Worm (Caenorhabditis elegans) whole organism, midembryonic: ENCODE results near the gene nlp-47.
"Not testable (repeated sequence)": the region's sequence is repeated elsewhere in the genome, so short reads cannot be mapped to it uniquely, and the experiment has no call there.

ENCODE experiments used
- T22C8.4 ChIP-seq: fragments of 200-800 bp; sonication (Bioruptor generic); IDR thresholded peaks from 2 replicates; pipeline ENCODE4 v1.3.6; 2022; ENCODE audit warnings: missing genetic modification characterization, missing compliant biosample characterization
- cog-1 ChIP-seq: sonication (generic microtip); optimal IDR thresholded peaks from 2 replicates; lab custom pipeline; 2016; ENCODE audit warnings: missing genetic modification characterization, missing compliant biosample characterization
- flt-1 ChIP-seq: fragments of 200-800 bp; sonication (Bioruptor generic); IDR thresholded peaks from 2 replicates; pipeline ENCODE4 v1.3.6; 2022; ENCODE audit warnings: missing genetic modification characterization, missing compliant biosample characterization
- klf-2 ChIP-seq: fragments of 200-800 bp; sonication (Bioruptor generic); conservative IDR thresholded peaks from 2 replicates; pipeline ENCODE4 v1.3.6; 2022; ENCODE audit warnings: missing genetic modification reagents, missing genetic modification characterization, missing compliant biosample characterization
- med-1 ChIP-seq: sonication (generic microtip); optimal IDR thresholded peaks from 2 replicates; lab custom pipeline; 2017; ENCODE audit warnings: missing genetic modification characterization, mild to moderate bottlenecking, missing compliant biosample characterization, antibody characterized with exemption, missing genetic modification reagents; ENCODE audit not compliant: insufficient read depth
- ref-1 ChIP-seq: fragments of 200-800 bp; sonication (Bioruptor generic); conservative IDR thresholded peaks from 2 replicates; pipeline ENCODE4 v1.3.6; 2022; ENCODE audit warnings: missing genetic modification reagents, missing genetic modification characterization, missing compliant biosample characterization
- tab-1 ChIP-seq: fragments of 200-800 bp; sonication (Bioruptor generic); IDR thresholded peaks from 2 replicates; pipeline ENCODE4 v1.3.6; 2022; ENCODE audit warnings: missing genetic modification characterization, missing compliant biosample characterization
- ztf-23 ChIP-seq: fragments of 200-800 bp; sonication (Bioruptor generic); IDR thresholded peaks from 2 replicates; pipeline ENCODE4 v1.3.6; 2022; ENCODE audit warnings: missing genetic modification reagents, missing genetic modification characterization, missing compliant biosample characterization
- ztf-29 ChIP-seq: fragments of 200-800 bp; sonication (Bioruptor generic); IDR thresholded peaks from 2 replicates; pipeline ENCODE4 v1.3.6; 2022; ENCODE audit warnings: missing genetic modification reagents, missing genetic modification characterization, missing compliant biosample characterization

The nlp-47 gene

DNA sequence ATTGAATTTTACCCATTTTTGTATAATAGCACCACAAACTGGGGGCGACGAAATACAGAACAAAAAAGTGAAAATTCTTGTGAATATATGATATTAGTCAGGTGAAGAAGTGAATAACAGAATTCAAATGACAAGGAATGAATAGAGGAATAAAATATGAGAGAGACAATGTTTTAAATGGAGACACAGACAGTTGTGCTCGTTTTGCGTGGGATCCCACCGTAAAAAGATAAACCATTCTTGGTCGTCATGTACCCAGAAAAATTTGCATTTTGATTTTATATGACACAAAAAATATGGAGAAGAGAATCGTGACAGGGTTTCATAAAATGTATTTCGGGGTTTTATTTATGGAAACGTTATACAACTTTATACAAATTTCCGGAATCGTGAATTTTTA is 12.9 kb upstream of the nlp-47 start, which contains the start of gene F36H12.17:
Gene F36H12.17, minus strand, starts transcription at position 101 of the 400 bp plus-strand sequence.
- TF ChIP-seq med-1 (GFP tag; lab: Kevin White, UChicago) (no peak), cog-1 (tag; lab: Kevin White, UChicago) (no peak), klf-2 (no peak), tab-1 (no peak), ztf-23 (no peak), ref-1 (GFP tag; lab: Robert Waterston, UW) (no peak), ztf-29 (no peak), flt-1 (GFP tag; lab: Robert Waterston, UW) (no peak), T22C8.4 (no peak)

DNA sequence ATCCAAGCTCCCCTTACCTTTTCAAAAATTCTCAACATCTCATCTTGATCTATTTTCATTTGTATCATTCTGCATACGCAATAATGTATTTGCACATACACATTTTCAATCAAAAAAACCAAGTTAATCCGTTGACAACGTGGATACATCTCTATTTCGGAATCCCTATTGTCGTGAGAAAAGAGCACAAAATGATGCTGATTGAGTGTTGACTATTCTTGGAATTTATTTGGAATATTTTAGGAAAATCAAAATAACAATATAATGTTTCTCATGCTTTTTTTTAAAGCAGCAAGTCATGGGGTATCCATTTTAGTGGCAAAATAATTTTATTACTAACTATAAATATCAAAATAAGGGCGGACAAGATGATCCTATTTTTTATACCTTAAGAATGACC is 9.2 kb upstream of the nlp-47 start:
- TF ChIP-seq ref-1 (GFP tag; lab: Robert Waterston, UW) (no peak), med-1 (GFP tag; lab: Kevin White, UChicago) (no peak), ztf-23 (no peak), klf-2 (no peak), T22C8.4 (no peak), ztf-29 (no peak), cog-1 (tag; lab: Kevin White, UChicago) (no peak), tab-1 (no peak)

DNA sequence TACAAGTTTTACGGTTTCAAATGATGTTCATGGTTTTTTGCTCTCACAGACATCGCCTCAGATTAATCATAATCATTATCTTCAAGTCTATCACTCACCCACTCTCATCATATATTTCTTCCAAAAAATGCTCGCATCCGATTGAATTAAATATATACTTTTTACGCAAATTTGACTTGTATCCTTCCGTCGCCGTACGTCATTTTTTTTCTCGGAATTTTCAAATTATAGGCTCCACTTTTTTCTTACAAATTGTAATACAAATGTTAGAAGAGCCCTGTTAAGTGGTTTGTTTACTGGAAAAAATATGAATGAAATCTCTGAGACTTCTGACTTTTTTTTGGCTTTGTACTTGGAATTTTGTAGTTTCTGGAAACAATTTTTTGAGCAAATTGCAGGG is 3.5 kb upstream of the nlp-47 start:
- TF ChIP-seq ztf-23 (no peak), med-1 (GFP tag; lab: Kevin White, UChicago) (no peak), klf-2 (no peak), cog-1 (tag; lab: Kevin White, UChicago) (no peak)

DNA sequence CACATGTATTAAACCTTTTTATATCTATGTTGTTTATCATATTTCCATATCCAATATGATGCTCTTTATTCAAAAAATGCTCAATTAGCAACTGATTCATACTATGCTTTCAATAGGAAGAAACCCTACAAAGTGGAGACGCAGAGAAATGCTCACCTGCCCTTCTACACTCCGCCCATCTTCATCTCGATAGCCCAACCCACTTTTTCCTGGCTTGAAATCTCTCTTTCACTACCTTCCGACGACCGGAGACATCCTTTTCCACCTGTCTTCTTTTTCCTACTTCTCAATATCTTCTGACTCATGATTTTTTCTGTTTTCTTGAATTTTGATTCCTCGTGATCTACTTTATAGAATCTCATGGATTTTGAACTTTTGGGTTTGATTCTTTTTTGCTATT is 1.7 kb upstream of the nlp-47 start:
- TF ChIP-seq T22C8.4 (no peak), med-1 (GFP tag; lab: Kevin White, UChicago) (no peak), flt-1 (GFP tag; lab: Robert Waterston, UW) (no peak), klf-2 (no peak), cog-1 (tag; lab: Kevin White, UChicago) (no peak), ztf-29 (no peak), ztf-23 (no peak)

DNA sequence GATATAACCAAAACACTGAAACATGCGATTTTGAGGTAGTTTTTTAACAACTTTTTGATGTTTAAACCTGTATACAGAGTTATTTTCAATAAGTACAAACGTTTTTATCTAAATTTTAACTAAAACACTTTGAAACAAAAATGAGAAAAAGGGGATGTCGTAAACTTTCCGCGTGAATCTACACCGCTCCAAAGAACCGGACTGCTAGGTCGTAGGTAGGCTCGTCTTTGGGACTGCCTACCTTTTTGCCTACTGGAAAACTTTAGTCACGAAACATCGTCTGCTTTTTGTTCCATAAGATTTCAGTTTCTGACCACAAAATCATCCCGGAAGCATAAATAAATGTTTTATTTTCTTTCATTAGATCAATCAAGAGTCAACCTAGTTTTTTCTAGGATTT is 560 bp downstream of the nlp-47 start:
- TF ChIP-seq klf-2 (no peak), tab-1 (no peak), ref-1 (GFP tag; lab: Robert Waterston, UW) (no peak), flt-1 (GFP tag; lab: Robert Waterston, UW) (no peak), ztf-29 (no peak), med-1 (GFP tag; lab: Kevin White, UChicago) (no peak), ztf-23 (no peak), T22C8.4 (no peak), cog-1 (tag; lab: Kevin White, UChicago) (no peak)

DNA sequence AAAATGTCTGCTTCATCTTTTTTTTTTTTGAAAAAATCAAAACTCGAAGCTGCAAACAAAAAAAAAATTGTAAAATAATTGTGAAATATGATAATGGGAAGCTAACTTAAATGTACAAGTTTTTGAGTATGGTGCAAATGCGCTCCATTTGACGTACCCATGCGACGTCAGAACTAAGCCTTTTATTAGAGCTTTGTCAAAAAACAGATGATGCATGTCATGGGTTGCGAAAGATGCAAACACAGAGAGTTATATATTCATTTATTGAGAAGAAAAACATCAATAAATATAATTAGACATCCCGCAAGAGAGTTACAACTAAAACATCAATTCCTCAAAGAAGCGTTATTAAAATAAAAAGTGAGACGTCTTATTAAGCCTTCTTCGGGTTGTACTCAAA is 3.8 kb downstream of the nlp-47 start:
- TF ChIP-seq ref-1 (GFP tag; lab: Robert Waterston, UW) (no peak), med-1 (GFP tag; lab: Kevin White, UChicago) (no peak), T22C8.4 (no peak), cog-1 (tag; lab: Kevin White, UChicago) (no peak), tab-1 (no peak), klf-2 (no peak)

DNA sequence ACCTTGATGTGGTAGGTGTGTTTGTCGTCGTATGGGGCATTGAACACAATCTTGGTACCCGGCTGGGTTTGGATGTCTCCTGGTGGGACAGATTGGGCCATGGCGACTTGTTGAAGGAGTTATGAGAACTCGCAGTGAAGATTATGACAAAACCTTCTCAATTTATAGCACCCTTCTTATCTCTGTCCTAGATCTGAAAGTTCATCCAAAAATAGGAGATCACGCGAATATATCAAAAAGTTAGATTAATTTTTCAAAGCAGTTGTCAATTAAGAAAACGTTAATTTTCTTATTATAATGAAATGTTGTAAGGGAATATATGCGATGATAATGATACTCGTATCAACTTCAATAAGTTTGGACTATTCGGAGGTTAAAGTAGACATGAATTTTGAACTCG is 4.6 kb downstream of the nlp-47 start, which contains the start of gene msp-51:
Gene msp-51, minus strand, starts transcription at position 101 of the 400 bp plus-strand sequence.
- TF ChIP-seq flt-1 (GFP tag; lab: Robert Waterston, UW); cog-1 (tag; lab: Kevin White, UChicago); klf-2: not testable (repeated sequence)

DNA sequence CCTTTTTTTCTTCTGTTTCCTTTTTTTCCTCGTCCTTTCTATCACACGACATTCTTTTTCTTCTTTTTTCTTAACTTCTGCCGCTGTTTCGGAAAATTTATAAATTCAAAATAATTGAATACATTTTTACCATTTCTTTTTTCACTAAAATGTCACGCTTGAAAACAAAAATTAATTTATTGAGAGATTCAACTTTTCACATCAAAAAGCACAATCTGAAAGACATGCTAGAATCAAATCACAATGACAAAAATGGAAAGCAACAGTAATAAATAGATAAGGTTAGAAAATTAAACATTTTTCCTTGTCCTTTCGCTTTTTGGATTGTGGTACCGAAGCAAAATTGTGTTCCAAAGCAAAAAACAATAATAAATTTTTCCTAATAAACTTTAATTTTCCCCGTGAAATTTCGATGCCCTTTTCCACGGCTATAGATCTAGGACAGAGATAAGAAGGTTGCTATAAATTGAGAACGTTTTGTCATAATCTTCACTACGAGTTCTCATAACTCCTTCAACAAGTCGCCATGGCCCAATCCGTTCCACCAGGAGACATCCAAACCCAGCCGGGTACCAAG is 6.9 kb downstream of the nlp-47 start, which contains the start of the genes ZK354.6 and msp-113:
Gene ZK354.6, minus strand, starts transcription at position 101 of the 577 bp plus-strand sequence.
Gene msp-113, plus strand, starts transcription at position 527 of the 577 bp plus-strand sequence.
- TF ChIP-seq ztf-23 = no peak
- TF ChIP-seq T22C8.4 = no peak
- TF ChIP-seq tab-1 = no peak
- no peak for TF ChIP-seq ztf-29
- TF ChIP-seq flt-1 (GFP tag; lab: Robert Waterston, UW) = no peak
- no peak for TF ChIP-seq ref-1 (GFP tag; lab: Robert Waterston, UW)
- TF ChIP-seq klf-2 = no peak
- no peak for TF ChIP-seq cog-1 (tag; lab: Kevin White, UChicago)
- no peak for TF ChIP-seq med-1 (GFP tag; lab: Kevin White, UChicago)

DNA sequence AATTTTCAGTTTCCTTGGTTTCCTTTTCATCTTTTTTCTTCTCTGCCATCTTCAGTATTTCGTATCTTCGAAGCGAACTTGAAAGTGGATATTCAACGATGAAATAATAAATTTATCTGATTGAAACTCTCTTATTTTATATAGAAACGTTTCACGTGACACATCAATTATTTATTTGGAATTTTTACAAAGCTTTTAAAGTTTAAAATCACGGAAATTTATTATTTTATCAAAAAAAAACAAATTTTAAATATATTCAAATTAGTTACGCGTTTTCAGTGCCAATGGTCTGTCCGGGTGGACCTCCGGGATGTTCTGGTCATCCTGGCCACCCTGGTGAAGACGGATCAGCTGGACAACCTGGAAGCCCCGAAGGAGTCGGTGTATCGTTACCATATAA is 12.4 kb downstream of the nlp-47 start, which contains the start of gene ZK354.7:
Gene ZK354.7, minus strand, starts transcription at position 101 of the 400 bp plus-strand sequence.
- TF ChIP-seq klf-2 (no peak), tab-1 (no peak), T22C8.4 (no peak), cog-1 (tag; lab: Kevin White, UChicago) (no peak), flt-1 (GFP tag; lab: Robert Waterston, UW) (no peak), ref-1 (GFP tag; lab: Robert Waterston, UW) (no peak), ztf-29 (no peak), ztf-23 (no peak), med-1 (GFP tag; lab: Kevin White, UChicago) (no peak)

DNA sequence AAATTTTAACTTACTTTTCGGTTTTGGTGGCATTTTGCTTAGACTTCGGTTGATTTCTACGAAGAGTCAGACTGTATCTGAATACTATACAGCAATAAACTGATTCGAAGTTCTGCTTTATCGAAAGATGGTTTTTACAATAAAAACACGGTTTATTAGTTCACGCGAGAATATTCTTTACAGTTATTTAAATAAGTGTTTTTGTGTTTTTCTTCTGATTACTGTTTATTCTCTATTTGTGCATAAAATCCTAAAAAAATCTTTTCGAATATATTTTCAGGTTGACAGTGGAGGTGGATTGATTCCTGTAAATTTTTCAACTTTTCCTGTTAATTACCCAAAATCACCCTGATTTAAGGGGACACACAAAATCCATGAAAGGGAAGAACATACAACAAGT is 15.4 kb downstream of the nlp-47 start, which contains the start of gene ZK354.8:
Gene ZK354.8, minus strand, starts transcription at position 101 of the 400 bp plus-strand sequence.
- no peak for TF ChIP-seq med-1 (GFP tag; lab: Kevin White, UChicago)
- no peak for TF ChIP-seq T22C8.4
- no peak for TF ChIP-seq tab-1
- TF ChIP-seq ztf-29 = no peak
- no peak for TF ChIP-seq ref-1 (GFP tag; lab: Robert Waterston, UW)
- no peak for TF ChIP-seq klf-2
- TF ChIP-seq ztf-23 = no peak
- TF ChIP-seq cog-1 (tag; lab: Kevin White, UChicago) = no peak
- TF ChIP-seq flt-1 (GFP tag; lab: Robert Waterston, UW) = no peak
